Fruit fly (Drosophila melanogaster): ENCODE measurements around the gene CG14712.
A peak's percentile ranks its signal among the peaks of the same experiment; 100 is the strongest.

CG14712 gene

dm6 chr3R:11678016-11678415 is 49.5 kb downstream of the CG14712 start, which contains the start of gene CG18476 (continued):
- peak; percentile 75 for TF ChIP-seq CG31388 (GFP tag; optimal IDR thresholded peaks at IDR 0.05)
- TF ChIP-seq Med (GFP tag): peak; percentile 94
- peak; percentile 87 for TF ChIP-seq CG4404 (GFP tag; IDR thresholded peaks at IDR 0.05)
- TF ChIP-seq CG3065 (GFP tag; optimal IDR thresholded peaks at IDR 0.05): peak; percentile 59
- TF ChIP-seq H15 (GFP tag; IDR thresholded peaks at IDR 0.05): peak; percentile 91
- TF ChIP-seq sug (tag; optimal IDR thresholded peaks at IDR 0.05): peak; percentile 85
- peak; percentile 94 for TF ChIP-seq grau (tag; optimal IDR thresholded peaks at IDR 0.05)
- TF ChIP-seq CG11696 (GFP tag; IDR thresholded peaks at IDR 0.05): peak; percentile 82
- peak; percentile 81 for TF ChIP-seq Hmx (GFP tag; optimal IDR thresholded peaks at IDR 0.05)
- no peak for TF ChIP-seq CG14860 (GFP tag; IDR thresholded peaks at IDR 0.05; ENCODE audit: partially characterized antibody)
- peak; percentile 45 for TF ChIP-seq pzg (GFP tag; optimal IDR thresholded peaks at IDR 0.05)
- TF ChIP-seq tap (tag; optimal IDR thresholded peaks at IDR 0.05): peak; percentile 93
- TF ChIP-seq gcm (GFP tag; optimal IDR thresholded peaks at IDR 0.05): peak; percentile 92
- TF ChIP-seq hkb (optimal IDR thresholded peaks at IDR 0.05): no peak
- peak; percentile 94 for TF ChIP-seq hkb (GFP tag; IDR thresholded peaks at IDR 0.05)
- TF ChIP-seq dysf (GFP tag; IDR thresholded peaks at IDR 0.05): peak; percentile 96
- peak; percentile 91 for TF ChIP-seq Rx (GFP tag; IDR thresholded peaks at IDR 0.05)
- no peak for TF ChIP-seq Doc3 (GFP tag; IDR thresholded peaks at IDR 0.05; ENCODE audit: partially characterized antibody)
- TF ChIP-seq CG6813 (GFP tag; optimal IDR thresholded peaks at IDR 0.05): peak; percentile 76
- TF ChIP-seq kah (GFP tag; optimal IDR thresholded peaks at IDR 0.05): peak; percentile 72
- peak; percentile 73 for TF ChIP-seq Adf1 (GFP tag; IDR thresholded peaks at IDR 0.05)
- TF ChIP-seq ato (GFP tag; IDR thresholded peaks at IDR 0.05; ENCODE audit: partially characterized antibody): no peak
- no peak for TF ChIP-seq btn (GFP tag; optimal IDR thresholded peaks at IDR 0.05)
- peak; percentile 59 for TF ChIP-seq CG1603 (tag; optimal IDR thresholded peaks at IDR 0.05)
- no peak for TF ChIP-seq CG10431 (GFP tag; optimal IDR thresholded peaks at IDR 0.05)
- TF ChIP-seq sr (GFP tag; IDR thresholded peaks at IDR 0.05): peak; percentile 54; the same call in 1 of the 3 replicates
- TF ChIP-seq mirr (GFP tag; optimal IDR thresholded peaks at IDR 0.05): peak; percentile 60
- peak; percentile 6 for TF ChIP-seq fd102C (GFP tag; optimal IDR thresholded peaks at IDR 0.05)
- TF ChIP-seq CG16813 (GFP tag; IDR thresholded peaks at IDR 0.05; ENCODE audit: partially characterized antibody): no peak
- no peak for TF ChIP-seq fd64A (GFP tag; optimal IDR thresholded peaks at IDR 0.05)
- TF ChIP-seq nau (GFP tag; optimal IDR thresholded peaks at IDR 0.05): no peak
- peak; percentile 86 for TF ChIP-seq CG11093 (GFP tag; IDR thresholded peaks at IDR 0.05)
- peak; percentile 90 for TF ChIP-seq MBD-R2 (GFP tag; IDR thresholded peaks at IDR 0.05)
- TF ChIP-seq CG10366 (GFP tag; IDR thresholded peaks at IDR 0.05): peak; percentile 93
- no peak for TF ChIP-seq cg (GFP tag; optimal IDR thresholded peaks at IDR 0.05)
- TF ChIP-seq CG33213 (GFP tag; optimal IDR thresholded peaks at IDR 0.05): peak; percentile 45
- no peak for TF ChIP-seq Sry-β (GFP tag; optimal IDR thresholded peaks at IDR 0.05)
- peak in 1 of 3 experiments; percentile 90 for TF ChIP-seq lola (GFP tag; optimal IDR thresholded peaks at IDR 0.05)
- TF ChIP-seq Mrtf (GFP tag; IDR thresholded peaks at IDR 0.05): peak; percentile 93
- peak; percentile 91 for TF ChIP-seq ara (GFP tag; IDR thresholded peaks at IDR 0.05)
- peak; percentile 96 for TF ChIP-seq CG34422 (GFP tag; IDR thresholded peaks at IDR 0.05)
- TF ChIP-seq CG31224 (GFP tag; IDR thresholded peaks at IDR 0.05): peak; percentile 86
- TF ChIP-seq Side (GFP tag; optimal IDR thresholded peaks at IDR 0.05): peak; percentile 38
- peak; percentile 94 for TF ChIP-seq zen (tag; optimal IDR thresholded peaks at IDR 0.05)
- TF ChIP-seq bcd (GFP tag; optimal IDR thresholded peaks at IDR 0.05): peak; percentile 90
- TF ChIP-seq CG4360 (GFP tag; IDR thresholded peaks at IDR 0.05): peak; percentile 50; the same call in 1 of the 2 replicates
- peak; percentile 72 for TF ChIP-seq CG10462 (GFP tag; optimal IDR thresholded peaks at IDR 0.05)
- peak; percentile 91 for TF ChIP-seq CG3281 (GFP tag; optimal IDR thresholded peaks at IDR 0.05)
- no peak for TF ChIP-seq Trl (optimal IDR thresholded peaks at IDR 0.05)
- TF ChIP-seq Trl (GFP tag; optimal IDR thresholded peaks at IDR 0.05): peak; percentile 65
- TF ChIP-seq CG15696 (tag; optimal IDR thresholded peaks at IDR 0.05): peak; percentile 93

Measured in whole organism, embryonic.